Fruit fly (Drosophila melanogaster) whole organism, embryonic: ENCODE measurements around the gene CG10738.

Experiments used
- Asciz ChIP-seq: fragments of 200-800 bp; sonication (Bioruptor generic); optimal IDR thresholded peaks from 2 replicates; lab custom pipeline; 2017; ENCODE audit warnings: missing biosample characterization, mild to moderate bottlenecking, missing genetic modification characterization, missing genetic modification reagents
- CG10274 ChIP-seq: fragments of 200-800 bp; sonication (Bioruptor generic); optimal IDR thresholded peaks from 3 replicates; lab custom pipeline; 2017; ENCODE audit warnings: missing biosample characterization, mild to moderate bottlenecking, missing genetic modification characterization
- CG10321 ChIP-seq: fragments of 200-800 bp; sonication (Bioruptor generic); IDR thresholded peaks from 2 replicates; pipeline ENCODE4 v1.3.6; 2022; ENCODE audit warnings: missing biosample characterization, missing genetic modification characterization
- CG10654 ChIP-seq: fragments of 200-800 bp; sonication (Bioruptor generic); optimal IDR thresholded peaks from 2 replicates; lab custom pipeline; 2016; ENCODE audit warnings: missing biosample characterization, missing genetic modification characterization
- CG11093 ChIP-seq: fragments of 200-800 bp; sonication (Bioruptor generic); IDR thresholded peaks from 3 replicates; pipeline ENCODE4 v1.3.6; 2022; ENCODE audit warnings: missing biosample characterization, missing genetic modification characterization
- CG13424 ChIP-seq: fragments of 200-800 bp; sonication (Bioruptor generic); optimal IDR thresholded peaks from 2 replicates; lab custom pipeline; 2019; ENCODE audit warnings: missing biosample characterization, mild to moderate bottlenecking, missing genetic modification characterization, moderate library complexity
- CG14014 ChIP-seq: fragments of 200-800 bp; sonication (Bioruptor generic); IDR thresholded peaks from 2 replicates; pipeline ENCODE4 v1.3.6; 2022; ENCODE audit warnings: missing biosample characterization, missing genetic modification characterization
- CG16863 ChIP-seq: fragments of 200-800 bp; sonication (Bioruptor generic); optimal IDR thresholded peaks from 3 replicates; lab custom pipeline; 2016; ENCODE audit warnings: missing biosample characterization, missing genetic modification characterization
- CG18599 ChIP-seq: fragments of 200-800 bp; sonication (Bioruptor generic); optimal IDR thresholded peaks from 3 replicates; lab custom pipeline; 2017; ENCODE audit warnings: missing biosample characterization, missing genetic modification characterization, mild to moderate bottlenecking, moderate library complexity, missing genetic modification reagents
- CG18619 ChIP-seq: fragments of 200-800 bp; sonication (Bioruptor generic); optimal IDR thresholded peaks from 3 replicates; lab custom pipeline; 2017; ENCODE audit warnings: missing biosample characterization, mild to moderate bottlenecking, missing genetic modification characterization
- CG2712 ChIP-seq: fragments of 200-800 bp; optimal IDR thresholded peaks from 3 replicates; lab custom pipeline; 2019; ENCODE audit warnings: missing biosample characterization, mild to moderate bottlenecking, missing genetic modification characterization, moderate library complexity
- CG2889 ChIP-seq: fragments of 200-800 bp; sonication (Bioruptor generic); IDR thresholded peaks from 3 replicates; pipeline ENCODE4 v1.3.6; 2022; ENCODE audit warnings: missing biosample characterization, missing genetic modification characterization
- CG31388 ChIP-seq: fragments of 200-800 bp; sonication (Bioruptor generic); optimal IDR thresholded peaks from 2 replicates; lab custom pipeline; 2016; ENCODE audit warnings: missing biosample characterization, missing genetic modification characterization
- CG4360 ChIP-seq: fragments of 200-800 bp; sonication (Bioruptor generic); IDR thresholded peaks from 2 replicates; pipeline ENCODE4 v1.3.6; 2022; ENCODE audit warnings: missing biosample characterization, missing genetic modification characterization
- CG5953 ChIP-seq: fragments of 200-800 bp; sonication (Bioruptor generic); IDR thresholded peaks from 2 replicates; pipeline ENCODE4 v1.3.6; 2022; ENCODE audit warnings: missing biosample characterization, missing genetic modification characterization
- CG6683 ChIP-seq: fragments of 200-800 bp; sonication (Bioruptor generic); optimal IDR thresholded peaks from 2 replicates; lab custom pipeline; 2017; ENCODE audit warnings: missing biosample characterization, mild to moderate bottlenecking, missing genetic modification characterization, missing genetic modification reagents
- CG7963 ChIP-seq: fragments of 200-800 bp; sonication (Bioruptor generic); IDR thresholded peaks from 3 replicates; pipeline ENCODE4 v1.3.6; 2022; ENCODE audit warnings: missing biosample characterization, missing genetic modification characterization; ENCODE audit not compliant: partially characterized antibody
- CG8359 ChIP-seq: fragments of 200-800 bp; sonication (Bioruptor generic); optimal IDR thresholded peaks from 2 replicates; lab custom pipeline; 2017; ENCODE audit warnings: missing biosample characterization, mild to moderate bottlenecking, missing genetic modification characterization, borderline replicate concordance
- CG9609 ChIP-seq: fragments of 200-800 bp; sonication (Bioruptor generic); optimal IDR thresholded peaks from 3 replicates; lab custom pipeline; 2016; ENCODE audit warnings: missing biosample characterization, missing genetic modification characterization
- CTCF ChIP-seq: fragments of 200-800 bp; sonication (Bioruptor generic); optimal IDR thresholded peaks from 2 replicates; lab custom pipeline; 2017; ENCODE audit warnings: missing biosample characterization, mild to moderate bottlenecking, missing genetic modification characterization, moderate library complexity
- Camta ChIP-seq: fragments of 200-800 bp; sonication (Bioruptor generic); optimal IDR thresholded peaks from 2 replicates; lab custom pipeline; 2016; ENCODE audit warnings: missing biosample characterization, missing genetic modification characterization
- Dbx ChIP-seq: fragments of 200-800 bp; sonication (Bioruptor generic); IDR thresholded peaks from 3 replicates; pipeline ENCODE4 v1.3.6; 2022; ENCODE audit warnings: missing biosample characterization, missing genetic modification characterization
- E2f2 ChIP-seq: fragments of 200-800 bp; sonication (Bioruptor generic); IDR thresholded peaks from 2 replicates; pipeline ENCODE4 v1.3.6; 2022; ENCODE audit warnings: missing biosample characterization, missing genetic modification characterization
- HLH3B ChIP-seq: fragments of 200-800 bp; sonication (Bioruptor generic); IDR thresholded peaks from 2 replicates; pipeline ENCODE4 v1.3.6; 2022; ENCODE audit warnings: missing biosample characterization, missing genetic modification characterization
- HLH4C ChIP-seq: fragments of 200-800 bp; sonication (Bioruptor generic); IDR thresholded peaks from 3 replicates; pipeline ENCODE4 v1.3.6; 2022; ENCODE audit warnings: missing biosample characterization, missing genetic modification characterization; ENCODE audit not compliant: partially characterized antibody
- Lpt ChIP-seq: fragments of >200 bp; optimal IDR thresholded peaks from 2 replicates; lab custom pipeline; 2018; ENCODE audit warnings: missing biosample characterization, missing genetic modification characterization
- Max ChIP-seq: fragments of 200-800 bp; sonication (Bioruptor generic); optimal IDR thresholded peaks from 2 replicates; lab custom pipeline; 2016; ENCODE audit warnings: missing biosample characterization, mild to moderate bottlenecking, missing genetic modification characterization
- NFAT ChIP-seq: fragments of 200-800 bp; sonication (Bioruptor generic); IDR thresholded peaks from 2 replicates; pipeline ENCODE4 v1.3.6; 2022; ENCODE audit warnings: missing biosample characterization, missing genetic modification characterization
- Oli ChIP-seq: fragments of 200-800 bp; sonication (Bioruptor generic); optimal IDR thresholded peaks from 2 replicates; lab custom pipeline; 2018; ENCODE audit warnings: missing biosample characterization, mild to moderate bottlenecking, missing genetic modification characterization, moderate library complexity
- Stat92E ChIP-seq, 3 experiments: fragments of >200 bp in 2 of 3; fragments of 200-800 bp in 1 of 3; sonication (Bioruptor generic) in 1 of 3; optimal IDR thresholded peaks; 2 replicates each; lab custom pipeline; 2017 to 2019; ENCODE audit warnings: missing biosample characterization in 3 of 3, missing genetic modification characterization in 3 of 3, mild to moderate bottlenecking in 1 of 3, moderate library complexity in 1 of 3
- YL-1 ChIP-seq: fragments of 200-800 bp; sonication (Bioruptor generic); optimal IDR thresholded peaks from 3 replicates; lab custom pipeline; 2017; ENCODE audit warnings: missing biosample characterization, mild to moderate bottlenecking, missing genetic modification characterization
- amos ChIP-seq: fragments of 200-800 bp; sonication (Bioruptor generic); IDR thresholded peaks from 2 replicates; pipeline ENCODE4 v1.3.6; 2022; ENCODE audit warnings: missing biosample characterization, missing genetic modification characterization; ENCODE audit not compliant: partially characterized antibody
- cad ChIP-seq: fragments of >200 bp; optimal IDR thresholded peaks from 2 replicates; lab custom pipeline; 2017; ENCODE audit warnings: missing biosample characterization, missing genetic modification characterization
- cato ChIP-seq: fragments of 200-800 bp; sonication (Bioruptor generic); optimal IDR thresholded peaks from 2 replicates; lab custom pipeline; 2016; ENCODE audit warnings: missing biosample characterization, missing genetic modification characterization, borderline replicate concordance
- corto ChIP-seq: fragments of 200-800 bp; sonication (Bioruptor generic); optimal IDR thresholded peaks from 2 replicates; lab custom pipeline; 2016; ENCODE audit warnings: missing biosample characterization, mild to moderate bottlenecking, missing genetic modification characterization, moderate library complexity
- dan ChIP-seq: fragments of 200-800 bp; sonication (Bioruptor generic); IDR thresholded peaks from 2 replicates; pipeline ENCODE4 v1.3.6; 2022; ENCODE audit warnings: missing biosample characterization, missing genetic modification characterization
- dpn ChIP-seq, 2 experiments: fragments of 200-800 bp; sonication (Bioruptor generic); optimal IDR thresholded peaks; 3 replicates each; lab custom pipeline; 2016; ENCODE audit warnings: missing biosample characterization in 2 of 2, missing genetic modification characterization in 2 of 2
- gcm2 ChIP-seq: fragments of 200-800 bp; sonication (Bioruptor generic); optimal IDR thresholded peaks from 2 replicates; lab custom pipeline; 2016; ENCODE audit warnings: missing biosample characterization, missing genetic modification characterization
- grn ChIP-seq: fragments of 200-800 bp; sonication (Bioruptor generic); optimal IDR thresholded peaks from 3 replicates; lab custom pipeline; 2017; ENCODE audit warnings: missing biosample characterization, missing genetic modification characterization
- gsb-n ChIP-seq: fragments of 200-800 bp; sonication (Bioruptor generic); optimal IDR thresholded peaks from 3 replicates; lab custom pipeline; 2018; ENCODE audit warnings: missing biosample characterization, mild to moderate bottlenecking, missing genetic modification characterization
- klu ChIP-seq: fragments of 200-800 bp; sonication (Bioruptor generic); IDR thresholded peaks from 2 replicates; pipeline ENCODE4 v1.3.6; 2022; ENCODE audit warnings: missing biosample characterization, missing genetic modification characterization
- maf-S ChIP-seq: fragments of 200-800 bp; sonication (Bioruptor generic); optimal IDR thresholded peaks from 2 replicates; lab custom pipeline; 2016; ENCODE audit warnings: missing biosample characterization, missing genetic modification characterization
- pfk ChIP-seq: fragments of 200-800 bp; sonication (Bioruptor generic); optimal IDR thresholded peaks from 2 replicates; lab custom pipeline; 2018; ENCODE audit warnings: missing biosample characterization, mild to moderate bottlenecking, missing genetic modification characterization, moderate library complexity
- prd ChIP-seq, 3 experiments: fragments of >200 bp in 2 of 3; fragments of 200-800 bp in 1 of 3; sonication (Bioruptor generic) in 1 of 3; optimal IDR thresholded peaks in 2 of 3; IDR thresholded peaks in 1 of 3; 2 replicates in 2 of 3; 3 replicates in 1 of 3; pipeline versions ENCODE4 v1.3.6 to Lab custom; 2017 to 2022; ENCODE audit warnings: missing biosample characterization in 1 of 3, missing genetic modification characterization in 1 of 3
- scrt ChIP-seq: fragments of 200-800 bp; sonication (Bioruptor generic); optimal IDR thresholded peaks from 2 replicates; lab custom pipeline; 2018; ENCODE audit warnings: missing biosample characterization, mild to moderate bottlenecking, missing genetic modification characterization, moderate library complexity
- sna ChIP-seq: fragments of 200-800 bp; sonication (Bioruptor generic); IDR thresholded peaks from 2 replicates; pipeline ENCODE4 v1.3.6; 2022; ENCODE audit warnings: missing biosample characterization, missing genetic modification characterization; ENCODE audit not compliant: partially characterized antibody
- ttk ChIP-seq: fragments of 200-800 bp; sonication (Bioruptor generic); IDR thresholded peaks from 2 replicates; pipeline ENCODE4 v2.1.2; 2022; ENCODE audit warnings: missing biosample characterization, missing genetic modification characterization
- vfl ChIP-seq: fragments of 200-800 bp; sonication (Bioruptor generic); optimal IDR thresholded peaks from 2 replicates; lab custom pipeline; 2016; ENCODE audit warnings: missing biosample characterization, missing genetic modification characterization
- z ChIP-seq: fragments of 200-800 bp; sonication (Bioruptor generic); IDR thresholded peaks from 3 replicates; pipeline ENCODE4 v1.3.6; 2022; ENCODE audit warnings: missing biosample characterization, missing genetic modification characterization

Gene CG10738

dm6 chr3L:13486041-13486859 is 35.7 kb downstream of the CG10738 start, which contains the start of the genes Abp1 and Tgi (continued):
- no peak for TF ChIP-seq CG14014 (GFP tag; lab: Robert Waterston, UW)
- no peak for TF ChIP-seq cad (GFP tag; lab: Kevin White, UChicago)
- TF ChIP-seq CG10321 (GFP tag; lab: Robert Waterston, UW): no peak
- TF ChIP-seq CG18619: no peak
- TF ChIP-seq ttk (GFP tag; lab: Robert Waterston, UW): no peak
- no peak for TF ChIP-seq CG18599 (GFP tag; lab: Kevin White, UChicago)
- no peak for TF ChIP-seq CG11093
- no peak for TF ChIP-seq klu (GFP tag; lab: Robert Waterston, UW)
- no peak for TF ChIP-seq HLH3B
- peak; percentile 45; the same call in 1 of the 2 replicates for TF ChIP-seq sna (GFP tag; lab: Robert Waterston, UW)
- no peak for TF ChIP-seq pfk (GFP tag; lab: Kevin White, UChicago)
- TF ChIP-seq E2f2 (GFP tag; lab: Robert Waterston, UW): peak; percentile 72
- no peak for TF ChIP-seq CG31388 (GFP tag; lab: Kevin White, UChicago)
- TF ChIP-seq CG6683 (GFP tag; lab: Kevin White, UChicago): no peak
- TF ChIP-seq gsb-n: peak; percentile 15
- peak; percentile 0 for TF ChIP-seq CG13424 (tag; lab: Kevin White, UChicago)
- TF ChIP-seq dan: no peak
- no peak for TF ChIP-seq CG9609
- TF ChIP-seq grn: no peak
- TF ChIP-seq CG2712 (tag; lab: Kevin White, UChicago): peak; percentile 7
- no peak for TF ChIP-seq CG10274
- peak; percentile 16 for TF ChIP-seq YL-1
- no peak for TF ChIP-seq Lpt (GFP tag; lab: Kevin White, UChicago)
- TF ChIP-seq Stat92E (GFP tag; optimal IDR thresholded peaks at IDR 0.05; lab: Kevin White, UChicago): no peak
- TF ChIP-seq Dbx (GFP tag; lab: Robert Waterston, UW): peak; percentile 54; the same call in 2 of the 3 replicates
- TF ChIP-seq Asciz (GFP tag; lab: Kevin White, UChicago): no peak
- peak; percentile 27 to 67 for TF ChIP-seq dpn (GFP tag; optimal IDR thresholded peaks at IDR 0.05; lab: Kevin White, UChicago)
- TF ChIP-seq CG4360: peak; percentile 75
- TF ChIP-seq Oli (tag; lab: Kevin White, UChicago): no peak
- peak; percentile 61 for TF ChIP-seq HLH4C (GFP tag; lab: Robert Waterston, UW)
- no peak for TF ChIP-seq CG2889 (GFP tag; lab: Robert Waterston, UW)
- TF ChIP-seq CTCF: peak; percentile 70
- peak; percentile 2 for TF ChIP-seq CG10654 (GFP tag; lab: Kevin White, UChicago)
- no peak for TF ChIP-seq gcm2 (GFP tag; lab: Kevin White, UChicago)
- TF ChIP-seq maf-S: peak; percentile 30
- 0 out of 3 replicates have a peak, but pooled peaks have one; percentile 49 for TF ChIP-seq z (GFP tag; lab: Robert Waterston, UW)
- TF ChIP-seq CG16863 (GFP tag; lab: Kevin White, UChicago): no peak
- TF ChIP-seq Max: no peak
- TF ChIP-seq amos (GFP tag; lab: Robert Waterston, UW): peak; percentile 95
- TF ChIP-seq Camta (GFP tag; lab: Kevin White, UChicago): peak; percentile 4
- no peak for TF ChIP-seq CG5953 (GFP tag; lab: Robert Waterston, UW)
- TF ChIP-seq NFAT (GFP tag; lab: Robert Waterston, UW): peak; percentile 65
- TF ChIP-seq prd (optimal IDR thresholded peaks at IDR 0.05; lab: Kevin White, UChicago): no peak
- TF ChIP-seq prd (GFP tag; IDR thresholded peaks at IDR 0.05; lab: Robert Waterston, UW): peak; percentile 21; the same call in 1 of the 3 replicates
- no peak for TF ChIP-seq scrt (GFP tag; lab: Kevin White, UChicago)
- TF ChIP-seq vfl: no peak
- no peak for TF ChIP-seq cato
- TF ChIP-seq CG8359 (GFP tag; lab: Kevin White, UChicago): no peak
- TF ChIP-seq CG7963 (GFP tag; lab: Robert Waterston, UW): peak; percentile 84
- no peak for TF ChIP-seq corto (GFP tag; lab: Kevin White, UChicago)
